Worm (Caenorhabditis elegans) whole organism, L2 larva: ENCODE data around the gene nhr-46.

ENCODE experiments used
- C34F6.9 ChIP-seq: fragments of 150-350 bp; optimal IDR thresholded peaks from 2 replicates; lab custom pipeline; 2014; ENCODE audit warnings: missing biosample characterization, missing genetic modification characterization
- F13H6.1 ChIP-seq: sonication (generic microtip); optimal IDR thresholded peaks from 2 replicates; lab custom pipeline; 2016; ENCODE audit warnings: missing genetic modification characterization, missing compliant biosample characterization
- R02D3.7 ChIP-seq: fragments of 150-350 bp; optimal IDR thresholded peaks from 2 replicates; lab custom pipeline; 2014; ENCODE audit warnings: missing biosample characterization, missing genetic modification characterization
- Y55F3AM.14 ChIP-seq: fragments of 200-800 bp; sonication (Bioruptor generic); optimal IDR thresholded peaks from 2 replicates; lab custom pipeline; 2018; ENCODE audit warnings: mild to moderate bottlenecking, missing genetic modification characterization, missing compliant biosample characterization
- ZK546.5 ChIP-seq: sonication (generic microtip); optimal IDR thresholded peaks from 2 replicates; lab custom pipeline; 2017; ENCODE audit warnings: missing biosample characterization, missing genetic modification characterization
- alr-1 ChIP-seq: fragments of 150-350 bp; optimal IDR thresholded peaks from 2 replicates; lab custom pipeline; 2014; ENCODE audit warnings: missing biosample characterization, missing genetic modification characterization
- aly-2 ChIP-seq: fragments of 150-350 bp; optimal IDR thresholded peaks from 2 replicates; lab custom pipeline; 2014; ENCODE audit warnings: missing biosample characterization, missing genetic modification characterization
- ama-1 ChIP-seq: fragments of 150-350 bp; optimal IDR thresholded peaks from 2 replicates; lab custom pipeline; 2018; ENCODE audit warnings: inconsistent platforms
- blmp-1 ChIP-seq: sonication (generic microtip); optimal IDR thresholded peaks from 2 replicates; lab custom pipeline; 2017; ENCODE audit warnings: missing genetic modification characterization, mild to moderate bottlenecking, missing compliant biosample characterization, antibody characterized with exemption, moderate library complexity; ENCODE audit not compliant: insufficient read depth
- crh-2 ChIP-seq: sonication (generic microtip); optimal IDR thresholded peaks from 2 replicates; lab custom pipeline; 2017; ENCODE audit warnings: missing biosample characterization, missing genetic modification characterization
- dmd-4 ChIP-seq: sonication (generic microtip); optimal IDR thresholded peaks from 2 replicates; lab custom pipeline; 2017; ENCODE audit warnings: missing biosample characterization, missing genetic modification characterization
- egl-27 ChIP-seq: sonication (generic microtip); optimal IDR thresholded peaks from 3 replicates; lab custom pipeline; 2017; ENCODE audit warnings: missing biosample characterization, missing genetic modification reagents, missing genetic modification characterization
- elt-3 ChIP-seq: sonication (generic microtip); optimal IDR thresholded peaks from 2 replicates; lab custom pipeline; 2017; ENCODE audit warnings: missing biosample characterization, missing genetic modification characterization
- gmeb-1 ChIP-seq: fragments of 150-350 bp; optimal IDR thresholded peaks from 2 replicates; lab custom pipeline; 2014; ENCODE audit warnings: missing biosample characterization, missing genetic modification characterization
- lin-11 ChIP-seq: fragments of 150-350 bp; sonication (generic microtip); optimal IDR thresholded peaks from 2 replicates; lab custom pipeline; 2014; ENCODE audit warnings: missing biosample characterization, missing genetic modification characterization, inconsistent platforms, mixed read lengths
- lin-13 ChIP-seq: fragments of 150-350 bp; optimal IDR thresholded peaks from 2 replicates; lab custom pipeline; 2014; ENCODE audit warnings: missing biosample characterization, missing genetic modification reagents, missing genetic modification characterization
- lin-39 ChIP-seq: fragments of 150-350 bp; optimal IDR thresholded peaks from 2 replicates; lab custom pipeline; 2014; ENCODE audit warnings: missing biosample characterization, missing genetic modification reagents, missing genetic modification characterization
- mab-5 ChIP-seq: fragments of 150-350 bp; optimal IDR thresholded peaks from 2 replicates; lab custom pipeline; 2014; ENCODE audit warnings: missing biosample characterization, missing genetic modification characterization
- mdl-1 ChIP-seq, 2 experiments: fragments of 150-350 bp in 1 of 2; sonication (generic microtip) in 1 of 2; optimal IDR thresholded peaks; 2 replicates each; lab custom pipeline; 2017; ENCODE audit warnings: missing biosample characterization in 2 of 2, missing genetic modification characterization in 2 of 2
- nhr-12 ChIP-seq: fragments of 150-350 bp; optimal IDR thresholded peaks from 2 replicates; lab custom pipeline; 2014; ENCODE audit warnings: missing biosample characterization, missing genetic modification characterization
- nhr-129 ChIP-seq: fragments of 150-350 bp; optimal IDR thresholded peaks from 2 replicates; lab custom pipeline; 2014; ENCODE audit warnings: missing biosample characterization, missing genetic modification characterization
- nhr-21 ChIP-seq: fragments of 150-350 bp; optimal IDR thresholded peaks from 2 replicates; lab custom pipeline; 2014; ENCODE audit warnings: missing biosample characterization, missing genetic modification characterization
- nhr-237 ChIP-seq: fragments of 150-350 bp; optimal IDR thresholded peaks from 2 replicates; lab custom pipeline; 2014; ENCODE audit warnings: missing biosample characterization, missing genetic modification characterization
- nhr-25 ChIP-seq: fragments of 150-350 bp; sonication (generic microtip); optimal IDR thresholded peaks from 3 replicates; lab custom pipeline; 2014; ENCODE audit warnings: missing biosample characterization, missing genetic modification characterization
- nhr-6 ChIP-seq: fragments of 150-350 bp; optimal IDR thresholded peaks from 2 replicates; lab custom pipeline; 2014; ENCODE audit warnings: missing biosample characterization, missing genetic modification characterization
- nhr-77 ChIP-seq: fragments of 150-350 bp; optimal IDR thresholded peaks from 2 replicates; lab custom pipeline; 2014; ENCODE audit warnings: missing biosample characterization, missing genetic modification characterization
- peb-1 ChIP-seq: fragments of 150-350 bp; optimal IDR thresholded peaks from 2 replicates; lab custom pipeline; 2014; ENCODE audit warnings: missing biosample characterization, missing genetic modification characterization
- sem-4 ChIP-seq: fragments of 150-350 bp; optimal IDR thresholded peaks from 2 replicates; lab custom pipeline; 2014; ENCODE audit warnings: missing biosample characterization, missing genetic modification reagents, missing genetic modification characterization
- skn-1 ChIP-seq: sonication (generic microtip); optimal IDR thresholded peaks from 2 replicates; lab custom pipeline; 2017; ENCODE audit warnings: missing biosample characterization, missing genetic modification characterization
- sma-3 ChIP-seq: sonication (generic microtip); optimal IDR thresholded peaks from 2 replicates; lab custom pipeline; 2016; ENCODE audit warnings: missing genetic modification reagents, missing genetic modification characterization, missing compliant biosample characterization
- sma-9 ChIP-seq, 2 experiments: fragments of 150-350 bp in 1 of 2; sonication (generic microtip) in 1 of 2; optimal IDR thresholded peaks; 2 replicates each; lab custom pipeline; 2014 to 2016; ENCODE audit warnings: missing genetic modification characterization in 2 of 2, mild to moderate bottlenecking in 1 of 2, missing biosample characterization in 1 of 2, missing compliant biosample characterization in 1 of 2, missing genetic modification reagents in 1 of 2, moderate library complexity in 1 of 2
- snpc-4 ChIP-seq: fragments of 150-350 bp; optimal IDR thresholded peaks from 2 replicates; lab custom pipeline; 2014; ENCODE audit warnings: missing biosample characterization, missing genetic modification characterization
- unc-39 ChIP-seq: fragments of 150-350 bp; optimal IDR thresholded peaks from 2 replicates; lab custom pipeline; 2014; ENCODE audit warnings: missing biosample characterization, missing genetic modification characterization
- unc-55 ChIP-seq: fragments of 150-350 bp; sonication (generic microtip); optimal IDR thresholded peaks from 3 replicates; lab custom pipeline; 2014; ENCODE audit warnings: missing biosample characterization, missing genetic modification reagents, missing genetic modification characterization
- unc-62 ChIP-seq: fragments of 150-350 bp; optimal IDR thresholded peaks from 2 replicates; lab custom pipeline; 2014; ENCODE audit warnings: missing biosample characterization, missing genetic modification reagents, missing genetic modification characterization
- zag-1 ChIP-seq: fragments of 150-350 bp; optimal IDR thresholded peaks from 2 replicates; lab custom pipeline; 2014; ENCODE audit warnings: missing biosample characterization, missing genetic modification characterization
- ztf-11 ChIP-seq: sonication (generic microtip); optimal IDR thresholded peaks from 2 replicates; lab custom pipeline; 2017; ENCODE audit warnings: missing biosample characterization, missing genetic modification characterization
- ztf-4 ChIP-seq: fragments of 150-350 bp; optimal IDR thresholded peaks from 2 replicates; lab custom pipeline; 2014; ENCODE audit warnings: missing biosample characterization, missing genetic modification characterization

nhr-46 gene

ce11 chrIV:5725300-5725699 lies 32.4 kb downstream of the nhr-46 start, which contains the start of gene H35B03.1:
H35B03.1 (plus strand) TSS chrIV:5725600.
- TF ChIP-seq elt-3: no peak
- no peak for TF ChIP-seq sma-9 (GFP tag; optimal IDR thresholded peaks at IDR 0.05; lab: Kevin White, UChicago)
- TF ChIP-seq sma-9 (tag; optimal IDR thresholded peaks at IDR 0.05; lab: Kevin White, UChicago): no peak
- no peak for TF ChIP-seq ZK546.5 (tag; lab: Kevin White, UChicago)

- TF ChIP-seq nhr-6 (no peak), nhr-237 (tag; lab: Kevin White, UChicago) (no peak), unc-39 (tag; lab: Kevin White, UChicago) (no peak), snpc-4 (no peak), R02D3.7 (no peak), nhr-77 (tag; lab: Kevin White, UChicago) (no peak), unc-55 (GFP tag; lab: Kevin White, UChicago) (no peak), elt-3 (no peak), unc-62 (GFP tag; lab: Kevin White, UChicago) (no peak), alr-1 (no peak), ama-1 (lab: Kevin White, UChicago) (no peak), crh-2 (tag; lab: Kevin White, UChicago) (no peak)
These were observed 34.0 kb downstream of the nhr-46 start for ce11 chrIV:5723659-5724058.

DNA sequence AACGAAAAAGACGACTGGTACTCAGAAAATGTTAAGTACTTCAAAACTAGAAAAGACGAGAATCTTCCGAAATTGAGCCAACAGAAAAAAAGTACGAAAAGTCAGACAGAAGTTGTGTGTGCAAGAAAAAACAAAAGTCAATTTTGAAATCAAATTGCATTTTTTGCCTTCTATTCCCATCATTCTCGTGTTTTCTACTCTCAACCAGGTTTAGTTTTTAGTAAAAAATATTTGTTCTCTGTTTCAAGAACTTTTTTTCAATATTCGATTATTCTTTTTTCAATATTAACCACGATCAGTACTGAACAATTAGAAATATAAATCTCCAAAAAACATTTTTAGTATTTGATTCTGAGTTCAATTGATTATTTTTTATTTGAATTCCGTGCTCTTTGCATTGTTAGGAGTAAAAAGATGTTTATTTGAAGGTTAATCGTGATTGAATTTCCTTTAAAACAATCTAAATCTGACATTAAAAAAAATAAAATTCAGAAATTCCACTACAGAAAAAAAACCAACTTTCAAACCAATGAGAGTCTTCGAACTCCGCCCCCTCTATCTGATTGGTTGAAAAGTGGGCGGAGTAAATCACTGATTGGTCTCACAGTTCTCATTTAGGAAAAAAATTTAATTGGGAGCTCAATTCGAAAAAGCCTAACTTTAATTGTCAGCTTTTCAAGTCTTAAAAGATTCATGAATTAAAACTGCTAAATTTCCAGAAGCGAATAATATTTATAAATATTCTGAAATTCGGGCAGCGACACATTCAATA lies 42.1 kb downstream of the nhr-46 start:
- TF ChIP-seq C34F6.9 (tag; lab: Kevin White, UChicago): no peak
- no peak for TF ChIP-seq peb-1 (tag; lab: Kevin White, UChicago)
- TF ChIP-seq Y55F3AM.14 (GFP tag; lab: Kevin White, UChicago): no peak
- TF ChIP-seq nhr-21 (tag; lab: Kevin White, UChicago): no peak
- TF ChIP-seq zag-1 (tag; lab: Kevin White, UChicago): no peak

DNA sequence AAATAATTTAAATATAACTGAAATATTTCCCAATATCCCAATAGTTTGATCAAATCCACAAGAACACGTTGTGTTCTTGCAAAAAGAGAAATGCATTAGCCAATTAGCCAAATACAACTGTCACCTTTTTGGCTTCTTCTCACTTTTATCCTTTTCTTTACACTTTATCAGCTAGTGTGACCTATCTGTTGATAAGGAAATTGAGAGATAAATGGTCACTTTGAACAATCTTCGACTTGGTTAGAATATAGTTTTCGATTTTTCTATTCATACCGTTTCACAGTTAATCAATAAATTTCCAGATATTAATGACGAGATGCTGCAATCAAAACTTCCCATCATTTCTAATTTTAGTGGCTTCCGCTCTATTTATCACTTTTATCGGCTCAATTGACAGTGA lies 48.9 kb downstream of the nhr-46 start, which contains the start of gene C55C3.1:
Gene C55C3.1, plus strand, starts transcription at position 301 of the 400 bp plus-strand sequence.
- TF ChIP-seq mab-5 (tag; lab: Kevin White, UChicago) (no peak), ZK546.5 (tag; lab: Kevin White, UChicago) (no peak), F13H6.1 (no peak), crh-2 (tag; lab: Kevin White, UChicago) (no peak), aly-2 (tag; lab: Kevin White, UChicago) (no peak), unc-39 (tag; lab: Kevin White, UChicago) (no peak), dmd-4 (no peak), ama-1 (lab: Kevin White, UChicago) (no peak), sem-4 (tag; lab: Kevin White, UChicago) (no peak)

DNA sequence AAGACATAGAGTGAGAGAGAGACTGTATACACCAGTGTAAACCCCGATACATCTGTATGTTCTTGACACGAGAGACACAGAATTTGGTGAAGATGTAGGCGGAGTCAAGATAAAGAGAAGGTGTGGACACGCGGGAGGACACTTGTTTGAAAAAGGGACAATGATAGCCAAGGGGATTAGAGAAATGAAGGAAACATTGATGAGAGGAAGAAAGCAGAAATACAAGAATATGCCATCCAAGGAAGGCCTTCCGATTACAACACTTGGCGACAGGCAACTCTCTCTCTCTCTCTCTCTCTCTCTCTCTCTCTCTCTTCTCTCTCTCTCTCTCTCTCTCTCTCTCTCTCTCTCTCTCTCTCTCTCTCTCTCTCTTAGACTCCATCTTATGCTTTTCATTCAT lies 51.1 kb downstream of the nhr-46 start:
- TF ChIP-seq nhr-21 (tag; lab: Kevin White, UChicago) (peak; percentile 69), blmp-1 (tag; lab: Kevin White, UChicago) (peak; percentile 63), sma-9 (GFP tag; optimal IDR thresholded peaks at IDR 0.05; lab: Kevin White, UChicago) (no peak), sma-9 (tag; optimal IDR thresholded peaks at IDR 0.05; lab: Kevin White, UChicago) (no peak), nhr-25 (tag; lab: Kevin White, UChicago) (peak; percentile 56)
- TF ChIP-seq, all 48 proteins: peak for 3

DNA sequence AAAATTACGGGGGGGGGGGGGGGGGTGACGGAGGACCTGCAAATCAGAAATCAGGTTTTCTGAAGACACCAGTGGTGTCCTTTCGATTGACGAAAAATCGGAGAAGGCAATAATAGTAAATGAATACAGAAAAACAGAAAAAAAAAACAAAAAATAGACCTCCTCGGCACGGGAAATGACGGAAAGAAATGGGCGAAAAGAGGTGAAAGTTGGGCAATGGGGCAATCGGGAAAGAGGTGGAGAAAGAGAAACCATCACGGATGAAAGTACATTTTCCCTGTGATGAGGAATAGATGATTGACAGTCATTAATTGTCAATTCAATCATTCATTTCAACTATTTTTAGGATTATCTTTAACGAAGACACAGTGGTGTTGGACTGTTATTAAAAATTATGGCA lies 53.7 kb downstream of the nhr-46 start:
- TF ChIP-seq skn-1 (tag; lab: Kevin White, UChicago): no peak
- peak; percentile 88 for TF ChIP-seq blmp-1 (tag; lab: Kevin White, UChicago)

DNA sequence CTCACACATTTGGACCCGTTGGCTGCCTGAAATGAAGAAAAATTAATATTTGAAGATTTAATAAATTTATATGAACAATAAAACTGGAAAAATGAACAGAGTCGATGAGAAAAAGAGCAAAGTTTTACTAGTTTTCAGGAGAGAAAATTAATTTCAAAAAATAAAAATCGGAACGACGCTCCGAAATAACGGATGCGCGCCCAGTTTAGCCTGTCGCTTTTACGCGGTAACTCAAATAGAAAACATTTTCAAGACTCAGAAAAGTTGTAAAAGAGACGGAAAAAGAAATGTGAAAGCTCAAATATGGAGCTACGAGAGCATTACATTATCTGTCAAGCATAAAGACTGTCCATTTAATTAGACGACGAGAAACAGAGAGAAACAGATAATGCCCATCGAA lies 54.2 kb downstream of the nhr-46 start, which contains the start of the genes C55C3.73 and perm-5:
Gene C55C3.73, minus strand, starts transcription at position 9 of the 400 bp plus-strand sequence.
Gene perm-5, minus strand, starts transcription at position 26 of the 400 bp plus-strand sequence.
- no peak for TF ChIP-seq nhr-6
- no peak for TF ChIP-seq mdl-1 (tag; optimal IDR thresholded peaks at IDR 0.05; lab: Kevin White, UChicago)
- TF ChIP-seq nhr-25 (tag; lab: Kevin White, UChicago): no peak
- TF ChIP-seq blmp-1 (tag; lab: Kevin White, UChicago): no peak
- TF ChIP-seq dmd-4: no peak
- no peak for TF ChIP-seq sma-3
- no peak for TF ChIP-seq ztf-4 (tag; lab: Kevin White, UChicago)
- TF ChIP-seq aly-2 (tag; lab: Kevin White, UChicago): no peak
- no peak for TF ChIP-seq nhr-12 (tag; lab: Kevin White, UChicago)
- TF ChIP-seq lin-11 (tag; lab: Kevin White, UChicago): no peak
- TF ChIP-seq unc-39 (tag; lab: Kevin White, UChicago): no peak
- TF ChIP-seq ztf-11 (tag; lab: Kevin White, UChicago): no peak
- no peak for TF ChIP-seq snpc-4
- TF ChIP-seq skn-1 (tag; lab: Kevin White, UChicago): no peak
- no peak for TF ChIP-seq egl-27
- no peak for TF ChIP-seq lin-13 (GFP tag; lab: Kevin White, UChicago)
- no peak for TF ChIP-seq gmeb-1 (tag; lab: Kevin White, UChicago)
- TF ChIP-seq nhr-21 (tag; lab: Kevin White, UChicago): no peak
- TF ChIP-seq lin-39: no peak
- no peak for TF ChIP-seq nhr-129
